Worm (Caenorhabditis elegans) whole organism, L4 larva: ENCODE results near the gene egl-1.

Experiments used
- D1046.2 ChIP-seq: fragments of 200-800 bp; sonication (Bioruptor generic); IDR thresholded peaks from 2 replicates; pipeline ENCODE4 v1.3.6; 2022; ENCODE audit warnings: missing genetic modification characterization, missing compliant biosample characterization
- F26F4.8 ChIP-seq: fragments of 200-800 bp; sonication (Bioruptor generic); conservative IDR thresholded peaks from 2 replicates; pipeline ENCODE4 v1.3.6; 2022; ENCODE audit warnings: missing genetic modification characterization, missing compliant biosample characterization
- F44E2.7 ChIP-seq: fragments of 200-800 bp; sonication (Bioruptor generic); IDR thresholded peaks from 2 replicates; pipeline ENCODE4 v2.1.2; 2022; ENCODE audit warnings: missing genetic modification characterization, missing compliant biosample characterization
- T20F7.1 ChIP-seq: fragments of 200-800 bp; sonication (Bioruptor generic); optimal IDR thresholded peaks from 2 replicates; lab custom pipeline; 2018; ENCODE audit warnings: mild to moderate bottlenecking, missing genetic modification characterization, missing compliant biosample characterization
- T26A8.4 ChIP-seq: fragments of 200-800 bp; sonication (Bioruptor generic); IDR thresholded peaks from 2 replicates; pipeline ENCODE4 v1.3.6; 2022; ENCODE audit warnings: missing genetic modification characterization, missing compliant biosample characterization
- ZK546.5 ChIP-seq, 2 experiments: sonication (generic microtip); optimal IDR thresholded peaks; 2 replicates each; lab custom pipeline; 2017; ENCODE audit warnings: missing biosample characterization in 2 of 2, missing genetic modification characterization in 2 of 2
- ama-1 ChIP-seq: fragments of 150-350 bp; optimal IDR thresholded peaks from 2 replicates; lab custom pipeline; 2014; ENCODE audit warnings: inconsistent platforms, mixed read lengths
- attf-4 ChIP-seq: sonication (generic microtip); optimal IDR thresholded peaks from 3 replicates; lab custom pipeline; 2017; ENCODE audit warnings: missing biosample characterization, missing genetic modification characterization
- ceh-20 ChIP-seq: fragments of 200-800 bp; sonication (Bioruptor generic); IDR thresholded peaks from 2 replicates; pipeline ENCODE4 v1.3.6; 2022; ENCODE audit warnings: missing genetic modification reagents, missing genetic modification characterization, missing compliant biosample characterization
- ceh-44 ChIP-seq: fragments of 200-800 bp; sonication (Bioruptor generic); IDR thresholded peaks from 2 replicates; pipeline ENCODE4 v1.3.6; 2022; ENCODE audit warnings: missing genetic modification reagents, missing genetic modification characterization, missing compliant biosample characterization
- ces-1 ChIP-seq: fragments of 150-350 bp; sonication (generic microtip); optimal IDR thresholded peaks from 4 replicates; lab custom pipeline; 2014; ENCODE audit warnings: missing biosample characterization, missing genetic modification reagents, missing genetic modification characterization
- dmd-6 ChIP-seq: fragments of 200-800 bp; sonication (Bioruptor generic); IDR thresholded peaks from 2 replicates; pipeline ENCODE4 v1.3.6; 2022; ENCODE audit warnings: missing genetic modification reagents, missing genetic modification characterization, missing compliant biosample characterization
- dmd-8 ChIP-seq: fragments of 200-800 bp; sonication (Bioruptor generic); IDR thresholded peaks from 2 replicates; pipeline ENCODE4 v1.3.6; 2022; ENCODE audit warnings: missing genetic modification characterization, missing compliant biosample characterization
- duxl-1 ChIP-seq: sonication (generic microtip); optimal IDR thresholded peaks from 2 replicates; lab custom pipeline; 2016; ENCODE audit warnings: mild to moderate bottlenecking, missing genetic modification characterization, moderate library complexity, missing compliant biosample characterization; ENCODE audit not compliant: poor library complexity
- hlh-11 ChIP-seq: fragments of 200-800 bp; sonication (Bioruptor generic); optimal IDR thresholded peaks from 2 replicates; lab custom pipeline; 2018; ENCODE audit warnings: mild to moderate bottlenecking, missing genetic modification characterization, missing compliant biosample characterization
- jun-1 ChIP-seq: fragments of 150-350 bp; optimal IDR thresholded peaks from 2 replicates; lab custom pipeline; 2014; ENCODE audit warnings: missing biosample characterization, missing genetic modification reagents, missing genetic modification characterization
- madf-5 ChIP-seq, 2 experiments: fragments of 200-800 bp; sonication (Bioruptor generic); IDR thresholded peaks; 2 replicates each; pipeline ENCODE4 v1.3.6; 2022; ENCODE audit warnings: missing compliant biosample characterization in 2 of 2, missing genetic modification characterization in 2 of 2
- madf-9 ChIP-seq: fragments of 200-800 bp; sonication (Bioruptor generic); conservative IDR thresholded peaks from 2 replicates; pipeline ENCODE4 v1.3.6; 2022; ENCODE audit warnings: missing genetic modification reagents, missing genetic modification characterization, missing compliant biosample characterization
- mep-1 ChIP-seq: fragments of 150-350 bp; sonication (generic microtip); optimal IDR thresholded peaks from 3 replicates; lab custom pipeline; 2014; ENCODE audit warnings: missing biosample characterization, missing genetic modification characterization
- nhr-111 ChIP-seq: fragments of 200-800 bp; sonication (Bioruptor generic); optimal IDR thresholded peaks from 2 replicates; lab custom pipeline; 2018; ENCODE audit warnings: mild to moderate bottlenecking, missing genetic modification characterization, missing compliant biosample characterization
- nhr-28 ChIP-seq: fragments of 150-350 bp; optimal IDR thresholded peaks from 2 replicates; lab custom pipeline; 2014; ENCODE audit warnings: missing biosample characterization, missing genetic modification characterization
- nhr-48 ChIP-seq: sonication (generic microtip); optimal IDR thresholded peaks from 2 replicates; lab custom pipeline; 2016; ENCODE audit warnings: mild to moderate bottlenecking, missing genetic modification characterization, missing compliant biosample characterization
- nhr-6 ChIP-seq: fragments of 150-350 bp; optimal IDR thresholded peaks from 2 replicates; lab custom pipeline; 2014; ENCODE audit warnings: missing biosample characterization, missing genetic modification characterization
- nhr-77 ChIP-seq: fragments of 150-350 bp; optimal IDR thresholded peaks from 2 replicates; lab custom pipeline; 2014; ENCODE audit warnings: missing biosample characterization, missing genetic modification characterization
- php-3 ChIP-seq: fragments of 200-800 bp; sonication (Bioruptor generic); IDR thresholded peaks from 2 replicates; pipeline ENCODE4 v1.3.6; 2022; ENCODE audit warnings: missing genetic modification reagents, missing genetic modification characterization, missing compliant biosample characterization
- pqm-1 ChIP-seq: sonication (generic microtip); optimal IDR thresholded peaks from 2 replicates; lab custom pipeline; 2017; ENCODE audit warnings: missing biosample characterization, missing genetic modification characterization
- skn-1 ChIP-seq: fragments of 150-350 bp; optimal IDR thresholded peaks from 2 replicates; lab custom pipeline; 2014; ENCODE audit warnings: missing biosample characterization, missing genetic modification characterization
- snpc-1.2 ChIP-seq: fragments of 200-800 bp; sonication (Bioruptor generic); IDR thresholded peaks from 2 replicates; pipeline ENCODE4 v1.3.6; 2022; ENCODE audit warnings: missing genetic modification reagents, missing genetic modification characterization, missing compliant biosample characterization
- snpc-4 ChIP-seq: fragments of 150-350 bp; optimal IDR thresholded peaks from 2 replicates; lab custom pipeline; 2014; ENCODE audit warnings: missing biosample characterization, missing genetic modification characterization
- spr-1 ChIP-seq: sonication (generic microtip); optimal IDR thresholded peaks from 2 replicates; lab custom pipeline; 2016; ENCODE audit warnings: mild to moderate bottlenecking, missing genetic modification characterization, missing compliant biosample characterization
- spr-3 ChIP-seq: fragments of 200-800 bp; sonication (Bioruptor generic); optimal IDR thresholded peaks from 2 replicates; lab custom pipeline; 2018; ENCODE audit warnings: mild to moderate bottlenecking, missing genetic modification characterization, missing compliant biosample characterization
- tra-1 ChIP-seq: fragments of 200-800 bp; sonication (Bioruptor generic); IDR thresholded peaks from 2 replicates; pipeline ENCODE4 v1.3.6; 2022; ENCODE audit warnings: missing genetic modification reagents, missing genetic modification characterization, missing compliant biosample characterization
- vab-7 ChIP-seq: fragments of 200-800 bp; sonication (Bioruptor generic); IDR thresholded peaks from 2 replicates; pipeline ENCODE4 v1.3.6; 2022; ENCODE audit warnings: missing genetic modification reagents, missing genetic modification characterization, missing compliant biosample characterization
- zag-1 ChIP-seq: fragments of 150-350 bp; optimal IDR thresholded peaks from 2 replicates; lab custom pipeline; 2014; ENCODE audit warnings: missing biosample characterization, missing genetic modification characterization
- zfp-2 ChIP-seq: sonication (generic microtip); optimal IDR thresholded peaks from 2 replicates; lab custom pipeline; 2016; ENCODE audit warnings: mild to moderate bottlenecking, missing genetic modification characterization, missing compliant biosample characterization
- zip-2 ChIP-seq: fragments of 150-350 bp; optimal IDR thresholded peaks from 2 replicates; lab custom pipeline; 2014; ENCODE audit warnings: missing biosample characterization, missing genetic modification characterization
- ztf-7 ChIP-seq: fragments of 150-350 bp; optimal IDR thresholded peaks from 2 replicates; lab custom pipeline; 2014; ENCODE audit warnings: missing biosample characterization, missing genetic modification characterization

Gene egl-1

ce11 chrV:14476680-14477079, 44.5 kb upstream of the egl-1 start, which contains the start of gene clec-54 (continued):
- TF ChIP-seq spr-1 (tag; lab: Kevin White, UChicago) (no peak), ztf-7 (tag; lab: Kevin White, UChicago) (no peak), ces-1 (GFP tag; lab: Kevin White, UChicago) (no peak), nhr-28 (tag; lab: Kevin White, UChicago) (peak; percentile 18), jun-1 (tag; lab: Kevin White, UChicago) (no peak), zip-2 (tag; lab: Kevin White, UChicago) (no peak), madf-9 (GFP tag; lab: Robert Waterston, UW) (no peak), T20F7.1 (GFP tag; lab: Kevin White, UChicago) (no peak), mep-1 (tag; lab: Kevin White, UChicago) (no peak), hlh-11 (tag; lab: Kevin White, UChicago) (peak; percentile 17), ama-1 (lab: Kevin White, UChicago) (no peak), dmd-6 (GFP tag; lab: Robert Waterston, UW) (peak; percentile 49; the same call in 1 of the 2 replicates), D1046.2 (GFP tag; lab: Robert Waterston, UW) (no peak), zag-1 (tag; lab: Kevin White, UChicago) (no peak), ceh-44 (GFP tag; lab: Robert Waterston, UW) (no peak), skn-1 (tag; lab: Kevin White, UChicago) (no peak), F44E2.7 (GFP tag; lab: Robert Waterston, UW) (no peak), tra-1 (GFP tag; lab: Robert Waterston, UW) (0 out of 2 replicates have a peak, but pooled peaks have one; percentile 27), snpc-1.2 (GFP tag; lab: Robert Waterston, UW) (no peak), T26A8.4 (no peak)
- TF ChIP-seq, all 104 proteins: peak for 7

DNA sequence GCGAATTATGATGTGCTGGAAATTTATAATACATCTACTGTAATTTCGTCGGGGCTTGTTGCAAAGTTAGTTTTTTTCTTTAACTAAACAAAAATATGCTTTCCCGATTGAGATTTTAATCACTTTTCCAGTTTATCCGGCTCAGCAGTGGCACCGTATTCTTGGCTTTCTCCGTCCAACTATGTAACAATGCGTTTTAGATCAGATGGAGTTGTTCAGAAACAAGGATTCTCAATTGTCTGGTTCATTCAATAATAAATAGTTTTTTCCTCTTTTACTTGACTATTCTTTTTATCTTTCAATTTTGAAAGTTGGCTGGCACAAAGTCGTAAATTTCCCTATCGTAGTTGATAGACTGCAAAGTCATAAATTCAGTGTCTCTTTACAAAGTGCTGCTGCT, 41.9 kb upstream of the egl-1 start, which contains the start of gene clec-56:
Gene clec-56, plus strand, starts transcription at position 301 of the 400 bp plus-strand sequence.
- TF ChIP-seq php-3 (GFP tag; lab: Robert Waterston, UW) (no peak), nhr-48 (tag; lab: Kevin White, UChicago) (no peak), pqm-1 (tag; lab: Kevin White, UChicago) (peak; percentile 35), nhr-6 (tag; lab: Kevin White, UChicago) (no peak), ces-1 (GFP tag; lab: Kevin White, UChicago) (no peak), madf-5 (GFP tag; IDR thresholded peaks at IDR 0.05; lab: Robert Waterston, UW) (no peak), ceh-20 (GFP tag; lab: Robert Waterston, UW) (0 out of 2 replicates have a peak, but pooled peaks have one; percentile 18), F26F4.8 (GFP tag; lab: Robert Waterston, UW) (no peak), zfp-2 (tag; lab: Kevin White, UChicago) (no peak), hlh-11 (tag; lab: Kevin White, UChicago) (peak; percentile 2), nhr-28 (tag; lab: Kevin White, UChicago) (peak; percentile 36), skn-1 (tag; lab: Kevin White, UChicago) (no peak), ZK546.5 (tag; optimal IDR thresholded peaks at IDR 0.05; lab: Kevin White, UChicago) (no peak), ama-1 (lab: Kevin White, UChicago) (no peak), attf-4 (tag; lab: Kevin White, UChicago) (no peak), mep-1 (tag; lab: Kevin White, UChicago) (no peak), duxl-1 (no peak), zag-1 (tag; lab: Kevin White, UChicago) (no peak), vab-7 (GFP tag; lab: Robert Waterston, UW) (no peak), dmd-8 (GFP tag; lab: Robert Waterston, UW) (no peak), snpc-4 (tag; lab: Kevin White, UChicago) (no peak), spr-3 (GFP tag; lab: Kevin White, UChicago) (no peak)

- TF ChIP-seq nhr-111 (GFP tag; lab: Kevin White, UChicago) (no peak), nhr-28 (tag; lab: Kevin White, UChicago) (peak; percentile 37), nhr-77 (no peak)
These were observed 40.1 kb upstream of the egl-1 start, which contains the start of gene clec-227 for ce11 chrV:14472229-14472628. clec-227 (plus strand) TSS chrV:14472529.
